Worm (Caenorhabditis elegans) whole organism, midembryonic: Measurements from ENCODE around the gene srw-112.

Source experiments
- T22C8.4 ChIP-seq: fragments of 200-800 bp; sonication (Bioruptor generic); IDR thresholded peaks from 2 replicates; pipeline ENCODE4 v1.3.6; 2022; ENCODE audit warnings: missing genetic modification characterization, missing compliant biosample characterization
- klf-2 ChIP-seq: fragments of 200-800 bp; sonication (Bioruptor generic); conservative IDR thresholded peaks from 2 replicates; pipeline ENCODE4 v1.3.6; 2022; ENCODE audit warnings: missing genetic modification reagents, missing genetic modification characterization, missing compliant biosample characterization
- tab-1 ChIP-seq: fragments of 200-800 bp; sonication (Bioruptor generic); IDR thresholded peaks from 2 replicates; pipeline ENCODE4 v1.3.6; 2022; ENCODE audit warnings: missing genetic modification characterization, missing compliant biosample characterization
- ztf-23 ChIP-seq: fragments of 200-800 bp; sonication (Bioruptor generic); IDR thresholded peaks from 2 replicates; pipeline ENCODE4 v1.3.6; 2022; ENCODE audit warnings: missing genetic modification reagents, missing genetic modification characterization, missing compliant biosample characterization
- ztf-29 ChIP-seq: fragments of 200-800 bp; sonication (Bioruptor generic); IDR thresholded peaks from 2 replicates; pipeline ENCODE4 v1.3.6; 2022; ENCODE audit warnings: missing genetic modification reagents, missing genetic modification characterization, missing compliant biosample characterization

- TF ChIP-seq ztf-29 (no peak), ztf-23 (GFP tag; lab: Robert Waterston, UW) (no peak), T22C8.4 (GFP tag; lab: Robert Waterston, UW) (no peak), klf-2 (GFP tag; lab: Robert Waterston, UW) (no peak), tab-1 (no peak)
Observed at ce11 chrV:2960894-2961293, 45.0 kb downstream of the srw-112 start, which contains the start of gene srw-144.
